Worm (Caenorhabditis elegans) whole organism, mixed stage, embryonic: Measurements from ENCODE around the gene C35A5.6.

ENCODE experiments used
- mab-5 ChIP-seq: fragments of 150-350 bp; optimal IDR thresholded peaks from 2 replicates; lab custom pipeline; 2014; ENCODE audit warnings: missing biosample characterization, missing genetic modification characterization
- nhr-12 ChIP-seq: fragments of 150-350 bp; optimal IDR thresholded peaks from 2 replicates; lab custom pipeline; 2014; ENCODE audit warnings: missing biosample characterization, missing genetic modification characterization
- nhr-237 ChIP-seq: fragments of 150-350 bp; optimal IDR thresholded peaks from 2 replicates; lab custom pipeline; 2014; ENCODE audit warnings: missing biosample characterization, missing genetic modification characterization
- pha-4 ChIP-seq: fragments of 150-350 bp; optimal IDR thresholded peaks from 2 replicates; lab custom pipeline; 2018; ENCODE audit warnings: missing biosample characterization, missing genetic modification reagents, missing genetic modification characterization
- snpc-4 ChIP-seq: fragments of 150-350 bp; optimal IDR thresholded peaks from 2 replicates; lab custom pipeline; 2014; ENCODE audit warnings: missing biosample characterization, missing genetic modification characterization
- sptf-1 ChIP-seq: sonication (generic microtip); optimal IDR thresholded peaks from 2 replicates; lab custom pipeline; 2017; ENCODE audit warnings: mild to moderate bottlenecking, missing genetic modification characterization, moderate library complexity, missing compliant biosample characterization
- tbx-8 ChIP-seq: fragments of 200-800 bp; sonication (Bioruptor generic); optimal IDR thresholded peaks from 2 replicates; lab custom pipeline; 2018; ENCODE audit warnings: mild to moderate bottlenecking, missing genetic modification characterization, moderate library complexity, missing compliant biosample characterization
- unc-120 ChIP-seq: sonication (generic microtip); optimal IDR thresholded peaks from 2 replicates; lab custom pipeline; 2017; ENCODE audit warnings: missing genetic modification characterization, missing compliant biosample characterization; ENCODE audit not compliant: poor library complexity, severe bottlenecking
- unc-39 ChIP-seq: fragments of 150-350 bp; optimal IDR thresholded peaks from 2 replicates; lab custom pipeline; 2014; ENCODE audit warnings: missing biosample characterization, missing genetic modification characterization
- unc-62 ChIP-seq: fragments of 150-350 bp; optimal IDR thresholded peaks from 2 replicates; lab custom pipeline; 2014; ENCODE audit warnings: missing biosample characterization, missing genetic modification reagents, missing genetic modification characterization
- ztf-11 ChIP-seq: fragments of 150-350 bp; optimal IDR thresholded peaks from 2 replicates; lab custom pipeline; 2014; ENCODE audit warnings: missing biosample characterization, missing genetic modification characterization

ce11 chrV:10557094-10557493 lies 48.2 kb downstream of the C35A5.6 start:
- TF ChIP-seq ztf-11 (tag; lab: Kevin White, UChicago) (no peak), unc-39 (tag; lab: Kevin White, UChicago) (no peak), nhr-237 (tag; lab: Kevin White, UChicago) (no peak), nhr-12 (no peak), sptf-1 (no peak), snpc-4 (tag; lab: Kevin White, UChicago) (no peak), unc-62 (GFP tag; lab: Kevin White, UChicago) (no peak), tbx-8 (GFP tag; lab: Kevin White, UChicago) (no peak), pha-4 (tag; lab: Kevin White, UChicago) (no peak), mab-5 (no peak), unc-120 (tag; lab: Kevin White, UChicago) (no peak)
